Worm (Caenorhabditis elegans) whole organism, L3 larva: Measurements from ENCODE around the gene Y54G11A.19.

ENCODE experiments used
- R02D3.7 ChIP-seq: fragments of 150-350 bp; optimal IDR thresholded peaks from 2 replicates; lab custom pipeline; 2014; ENCODE audit warnings: missing biosample characterization, missing genetic modification characterization
- ceh-28 ChIP-seq: fragments of 150-350 bp; optimal IDR thresholded peaks from 2 replicates; lab custom pipeline; 2014; ENCODE audit warnings: missing biosample characterization, missing genetic modification reagents, missing genetic modification characterization
- egl-27 ChIP-seq: sonication (generic microtip); optimal IDR thresholded peaks from 4 replicates; lab custom pipeline; 2017; ENCODE audit warnings: missing biosample characterization, missing genetic modification reagents, missing genetic modification characterization
- elt-2 ChIP-seq: sonication (generic microtip); optimal IDR thresholded peaks from 2 replicates; lab custom pipeline; 2016; ENCODE audit warnings: missing genetic modification reagents, mild to moderate bottlenecking, missing genetic modification characterization, missing compliant biosample characterization
- lin-15B ChIP-seq: fragments of 150-350 bp; optimal IDR thresholded peaks from 2 replicates; lab custom pipeline; 2014; ENCODE audit warnings: missing biosample characterization, missing genetic modification characterization
- lin-39 ChIP-seq: fragments of 150-350 bp; optimal IDR thresholded peaks from 2 replicates; lab custom pipeline; 2018; ENCODE audit warnings: missing biosample characterization, missing genetic modification reagents, missing genetic modification characterization
- nfya-1 ChIP-seq: sonication (generic microtip); optimal IDR thresholded peaks from 2 replicates; lab custom pipeline; 2017; ENCODE audit warnings: missing genetic modification characterization, mild to moderate bottlenecking, missing compliant biosample characterization, antibody characterized with exemption, moderate library complexity; ENCODE audit not compliant: insufficient read depth
- nhr-237 ChIP-seq: fragments of 150-350 bp; optimal IDR thresholded peaks from 2 replicates; lab custom pipeline; 2014; ENCODE audit warnings: missing biosample characterization, missing genetic modification characterization
- nhr-77 ChIP-seq: fragments of 150-350 bp; optimal IDR thresholded peaks from 2 replicates; lab custom pipeline; 2014; ENCODE audit warnings: missing biosample characterization, missing genetic modification characterization

ce11 chrII:14230938-14231337, 25.7 kb downstream of the Y54G11A.19 start:
- no peak for TF ChIP-seq nhr-77 (tag; lab: Kevin White, UChicago)
- TF ChIP-seq lin-39 (tag; lab: Kevin White, UChicago): no peak
- no peak for TF ChIP-seq ceh-28 (tag; lab: Kevin White, UChicago)
- no peak for TF ChIP-seq elt-2 (tag; lab: Kevin White, UChicago)
- TF ChIP-seq nhr-237 (tag; lab: Kevin White, UChicago): no peak
- TF ChIP-seq R02D3.7 (tag; lab: Kevin White, UChicago): no peak
- TF ChIP-seq lin-15B: no peak
- no peak for TF ChIP-seq nfya-1 (tag; lab: Kevin White, UChicago)
- no peak for TF ChIP-seq egl-27 (tag; lab: Kevin White, UChicago)
